Fruit fly (Drosophila melanogaster): ENCODE results near the gene Srg3.

Srg3 gene

DNA sequence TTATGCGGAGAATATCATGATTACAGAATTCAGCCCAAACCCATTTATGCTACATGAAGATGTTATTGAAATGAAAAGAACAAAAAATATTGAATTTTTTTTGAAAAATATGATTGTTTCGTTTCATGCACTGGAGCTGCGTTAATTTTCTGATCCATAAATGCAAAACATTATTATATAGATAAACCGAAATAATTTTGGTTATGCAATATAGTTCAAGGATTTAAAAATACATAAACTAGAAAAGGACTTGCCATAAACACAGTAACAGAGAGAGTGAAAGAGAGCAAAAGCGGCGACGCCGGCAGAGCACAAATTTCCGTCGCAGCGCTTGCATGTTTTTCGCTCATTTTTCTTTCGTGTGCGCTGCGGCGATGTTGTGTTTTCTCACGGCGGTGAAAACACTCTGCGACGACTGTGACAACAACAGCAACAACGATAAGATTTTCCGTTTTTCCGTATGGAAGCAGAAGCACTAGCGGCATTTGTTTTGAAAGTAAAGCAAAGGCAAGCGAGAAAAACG is 19.3 kb downstream of the Srg3 start (continued):
- TF ChIP-seq CG6163 (GFP tag; IDR thresholded peaks at IDR 0.05) (peak; percentile 87), CG8632 (GFP tag; optimal IDR thresholded peaks at IDR 0.05) (peak; percentile 83), CG6792 (GFP tag; optimal IDR thresholded peaks at IDR 0.05) (peak; percentile 86), CG3032 (tag; optimal IDR thresholded peaks at IDR 0.05) (peak; percentile 91), CG11294 (GFP tag; IDR thresholded peaks at IDR 0.05) (peak; percentile 78), CG3919 (GFP tag; optimal IDR thresholded peaks at IDR 0.05) (peak; percentile 89), CG10631 (GFP tag; optimal IDR thresholded peaks at IDR 0.05) (peak; percentile 79), Gug (GFP tag; IDR thresholded peaks at IDR 0.05) (peak; percentile 87), fd85E (GFP tag; optimal IDR thresholded peaks at IDR 0.05) (peak; percentile 83), achi (GFP tag; optimal IDR thresholded peaks at IDR 0.05) (peak; percentile 90), CG32006 (GFP tag; optimal IDR thresholded peaks at IDR 0.05) (peak; percentile 96), Sox14 (GFP tag; optimal IDR thresholded peaks at IDR 0.05) (peak; percentile 86), Hr39 (GFP tag; optimal IDR thresholded peaks at IDR 0.05) (peak; percentile 64), Ets21C (GFP tag; optimal IDR thresholded peaks at IDR 0.05) (peak; percentile 76)

DNA sequence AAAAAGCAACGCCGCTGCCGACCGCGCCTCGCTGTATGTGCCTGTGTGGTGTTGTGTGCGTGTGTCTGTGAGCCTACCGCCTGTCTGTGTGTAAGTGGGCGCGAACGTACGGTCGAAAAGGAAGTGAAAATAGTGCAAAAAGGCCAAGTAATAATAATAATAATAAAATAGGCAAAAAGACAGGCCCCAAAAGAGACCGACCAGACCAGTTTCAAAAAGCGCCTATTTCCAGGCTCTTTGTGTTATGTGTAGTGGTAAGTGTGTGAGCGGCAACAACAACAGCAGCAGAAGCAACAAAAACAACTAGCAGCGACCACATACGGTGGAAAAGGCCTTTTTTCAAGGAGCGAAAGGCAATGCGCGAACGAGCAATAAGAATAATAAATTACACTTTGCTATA is 19.8 kb downstream of the Srg3 start:
- no peak for TF ChIP-seq CG8632 (GFP tag; optimal IDR thresholded peaks at IDR 0.05)
- TF ChIP-seq Hr4 (GFP tag; optimal IDR thresholded peaks at IDR 0.05), result no peak
- peak; percentile 64 for TF ChIP-seq Ets96B (tag; optimal IDR thresholded peaks at IDR 0.05)
- peak; percentile 82 for TF ChIP-seq CG9139 (GFP tag; optimal IDR thresholded peaks at IDR 0.05)
- TF ChIP-seq fkh (GFP tag; optimal IDR thresholded peaks at IDR 0.05), result no peak
- TF ChIP-seq spab (GFP tag; optimal IDR thresholded peaks at IDR 0.05), result peak; percentile 30
- peak; percentile 44; the same call in 2 of the 3 replicates for TF ChIP-seq CG8119 (GFP tag; IDR thresholded peaks at IDR 0.05)
- TF ChIP-seq Eip75B (GFP tag; optimal IDR thresholded peaks at IDR 0.05), result no peak
- peak; percentile 33 for TF ChIP-seq CG10669 (GFP tag; optimal IDR thresholded peaks at IDR 0.05)
- peak; percentile 53 for TF ChIP-seq dsx (GFP tag; optimal IDR thresholded peaks at IDR 0.05; ENCODE audit: poor library complexity, severe bottlenecking)
- TF ChIP-seq CG16779 (tag; optimal IDR thresholded peaks at IDR 0.05), result peak; percentile 27
- TF ChIP-seq svp (GFP tag), result no peak
- TF ChIP-seq CG6276 (GFP tag; optimal IDR thresholded peaks at IDR 0.05), result no peak
- TF ChIP-seq CG6808 (GFP tag; optimal IDR thresholded peaks at IDR 0.05), result peak; percentile 78
- TF ChIP-seq CG4318 (GFP tag; optimal IDR thresholded peaks at IDR 0.05), result no peak
- peak in 1 of 2 experiments; percentile 21 for TF ChIP-seq salr (GFP tag; optimal IDR thresholded peaks at IDR 0.05)
- no peak for TF ChIP-seq Ets21C (GFP tag; optimal IDR thresholded peaks at IDR 0.05)
- TF ChIP-seq CG3032 (tag; optimal IDR thresholded peaks at IDR 0.05), result peak; percentile 46
- TF ChIP-seq Smox (GFP tag; optimal IDR thresholded peaks at IDR 0.05), result no peak
- TF ChIP-seq CG6163 (GFP tag; IDR thresholded peaks at IDR 0.05), result peak; percentile 66; the same call in 2 of the 3 replicates
- TF ChIP-seq CG1621 (tag; optimal IDR thresholded peaks at IDR 0.05), result peak; percentile 66
- TF ChIP-seq ss (GFP tag; optimal IDR thresholded peaks at IDR 0.05), result peak; percentile 86 to 87

DNA sequence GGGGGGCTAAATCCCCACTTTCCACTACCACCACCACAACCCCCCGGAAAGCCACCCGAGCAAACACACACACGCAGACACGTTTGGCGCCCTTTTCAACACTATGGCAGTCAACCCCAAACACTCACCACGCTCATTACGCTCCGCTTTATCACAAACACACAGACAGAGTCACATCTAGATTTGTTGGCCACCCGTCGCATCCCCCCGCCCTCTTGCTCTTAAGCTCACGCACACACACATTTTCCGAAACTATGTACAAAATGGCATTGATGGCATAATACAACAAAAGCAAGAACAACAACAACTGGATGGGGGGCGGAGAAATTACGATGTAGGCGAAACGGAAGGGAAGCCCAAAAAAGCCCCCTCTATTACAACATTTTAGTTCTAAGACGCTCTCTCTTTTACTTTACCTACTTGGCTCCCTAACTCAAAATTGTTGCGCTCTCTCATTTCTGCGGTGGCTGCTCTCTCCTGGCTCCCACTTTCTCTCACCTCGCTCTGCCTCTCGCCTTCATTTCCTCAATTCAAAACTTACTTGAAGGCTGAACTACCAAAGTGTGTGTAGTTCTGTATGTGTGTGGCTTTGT is 22.7 kb downstream of the Srg3 start:
- peak; percentile 74 for TF ChIP-seq fkh (GFP tag; optimal IDR thresholded peaks at IDR 0.05)
- no peak for TF ChIP-seq CG4318 (GFP tag; optimal IDR thresholded peaks at IDR 0.05)

DNA sequence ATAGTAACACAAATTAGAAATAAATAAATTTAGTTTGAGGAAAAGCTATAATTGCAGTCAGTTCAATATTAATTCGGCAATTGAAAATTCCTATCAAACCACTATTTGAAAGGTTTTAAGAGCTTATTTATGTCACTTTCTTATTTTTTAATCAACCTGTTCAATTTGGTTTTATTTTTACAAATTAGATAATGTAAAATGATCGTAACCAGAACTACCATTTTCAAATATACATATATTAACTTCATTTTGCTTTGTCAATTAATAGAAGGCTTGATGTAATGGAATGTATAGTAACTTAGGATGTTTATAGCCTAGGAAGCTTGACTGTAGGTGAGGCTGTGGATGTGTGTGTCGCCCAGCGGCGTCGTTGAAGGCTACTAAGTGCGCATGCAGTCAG is 23.6 kb downstream of the Srg3 start:
- TF ChIP-seq CG32006 (GFP tag; optimal IDR thresholded peaks at IDR 0.05), result peak; percentile 52
- no peak for TF ChIP-seq CG11762 (GFP tag; optimal IDR thresholded peaks at IDR 0.05; ENCODE audit: insufficient read depth)
- TF ChIP-seq Eip78C (GFP tag), result peak; percentile 73
- TF ChIP-seq OdsH (GFP tag; optimal IDR thresholded peaks at IDR 0.05), result peak; percentile 20
- TF ChIP-seq CG3919 (GFP tag; optimal IDR thresholded peaks at IDR 0.05), result peak; percentile 18
- TF ChIP-seq spab (GFP tag; optimal IDR thresholded peaks at IDR 0.05), result no peak
- no peak for TF ChIP-seq Sox102F (GFP tag; optimal IDR thresholded peaks at IDR 0.05)
- peak; percentile 10 for TF ChIP-seq Smox (GFP tag; optimal IDR thresholded peaks at IDR 0.05)
- peak; percentile 6 for TF ChIP-seq pdm3 (GFP tag; optimal IDR thresholded peaks at IDR 0.05)
- TF ChIP-seq Blimp-1 (GFP tag; optimal IDR thresholded peaks at IDR 0.05), result no peak
- TF ChIP-seq net (GFP tag; optimal IDR thresholded peaks at IDR 0.05), result peak; percentile 10
- TF ChIP-seq Hr4 (GFP tag; optimal IDR thresholded peaks at IDR 0.05), result peak; percentile 38
- peak; percentile 2 for TF ChIP-seq acj6 (GFP tag; optimal IDR thresholded peaks at IDR 0.05)
- peak; percentile 3 for TF ChIP-seq CG3032 (tag; optimal IDR thresholded peaks at IDR 0.05)
- peak; percentile 6 for TF ChIP-seq esn (GFP tag; optimal IDR thresholded peaks at IDR 0.05)
- no peak for TF ChIP-seq CG1621 (tag; optimal IDR thresholded peaks at IDR 0.05)
- no peak for TF ChIP-seq Eip75B (GFP tag; optimal IDR thresholded peaks at IDR 0.05)
- peak; percentile 6 for TF ChIP-seq CG6276 (GFP tag; optimal IDR thresholded peaks at IDR 0.05)
- no peak for TF ChIP-seq CG8319 (GFP tag; optimal IDR thresholded peaks at IDR 0.05)
- no peak for TF ChIP-seq CG34406 (GFP tag; optimal IDR thresholded peaks at IDR 0.05)
- TF ChIP-seq salr (GFP tag; optimal IDR thresholded peaks at IDR 0.05), result no peak
- TF ChIP-seq eg (GFP tag; IDR thresholded peaks at IDR 0.05), result no peak

Measured in whole organism, prepupa.